Fruit fly (Drosophila melanogaster) whole organism, embryonic: ENCODE data around the gene Coa8.

ENCODE experiments used
- Abd-B ChIP-seq: fragments of 200-800 bp; sonication (Bioruptor generic); optimal IDR thresholded peaks from 2 replicates; lab custom pipeline; 2018; ENCODE audit warnings: missing biosample characterization, mild to moderate bottlenecking, missing genetic modification characterization, moderate library complexity
- CG10462 ChIP-seq: fragments of 200-800 bp; sonication (Bioruptor generic); optimal IDR thresholded peaks from 2 replicates; lab custom pipeline; 2016; ENCODE audit warnings: missing biosample characterization, missing genetic modification characterization
- CG11456 ChIP-seq: fragments of 200-800 bp; sonication (Bioruptor generic); IDR thresholded peaks from 3 replicates; pipeline ENCODE4 v1.3.6; 2022; ENCODE audit warnings: missing biosample characterization, missing genetic modification characterization
- CG12769 ChIP-seq: fragments of 200-800 bp; sonication (Bioruptor generic); optimal IDR thresholded peaks from 2 replicates; lab custom pipeline; 2019; ENCODE audit warnings: missing biosample characterization, mild to moderate bottlenecking, missing genetic modification characterization, moderate library complexity
- CG13287 ChIP-seq: fragments of 200-800 bp; sonication (Bioruptor generic); IDR thresholded peaks from 2 replicates; pipeline ENCODE4 v1.3.6; 2022; ENCODE audit warnings: missing biosample characterization, missing genetic modification characterization; ENCODE audit not compliant: partially characterized antibody
- CG13624 ChIP-seq: fragments of 200-800 bp; sonication (Bioruptor generic); optimal IDR thresholded peaks from 2 replicates; lab custom pipeline; 2016; ENCODE audit warnings: missing biosample characterization, missing genetic modification characterization
- CG14014 ChIP-seq: fragments of 200-800 bp; sonication (Bioruptor generic); IDR thresholded peaks from 2 replicates; pipeline ENCODE4 v1.3.6; 2022; ENCODE audit warnings: missing biosample characterization, missing genetic modification characterization
- CG14965 ChIP-seq: fragments of 200-800 bp; sonication (Bioruptor generic); optimal IDR thresholded peaks from 2 replicates; lab custom pipeline; 2016; ENCODE audit warnings: missing biosample characterization, missing genetic modification characterization, borderline replicate concordance
- CG15601 ChIP-seq: fragments of 200-800 bp; sonication (Bioruptor generic); optimal IDR thresholded peaks from 3 replicates; lab custom pipeline; 2019; ENCODE audit warnings: missing biosample characterization, mild to moderate bottlenecking, missing genetic modification characterization, moderate library complexity
- CG17186 ChIP-seq: fragments of 200-800 bp; sonication (Bioruptor generic); optimal IDR thresholded peaks from 3 replicates; lab custom pipeline; 2017; ENCODE audit warnings: missing biosample characterization, missing genetic modification reagents, missing genetic modification characterization
- CG2889 ChIP-seq: fragments of 200-800 bp; sonication (Bioruptor generic); IDR thresholded peaks from 3 replicates; pipeline ENCODE4 v1.3.6; 2022; ENCODE audit warnings: missing biosample characterization, missing genetic modification characterization
- CG3726 ChIP-seq: fragments of 200-800 bp; sonication (Bioruptor generic); IDR thresholded peaks from 3 replicates; pipeline ENCODE4, ENCODE4 v1.3.6; 2022; ENCODE audit warnings: missing biosample characterization, missing genetic modification characterization
- CG42726 ChIP-seq: fragments of 200-800 bp; sonication (Bioruptor generic); IDR thresholded peaks from 2 replicates; pipeline ENCODE4 v1.3.6; 2022; ENCODE audit warnings: missing biosample characterization, missing genetic modification characterization; ENCODE audit not compliant: partially characterized antibody
- CG4328 ChIP-seq: fragments of 200-800 bp; sonication (Bioruptor generic); optimal IDR thresholded peaks from 3 replicates; lab custom pipeline; 2017; ENCODE audit warnings: missing biosample characterization, missing genetic modification reagents, missing genetic modification characterization
- CG7372 ChIP-seq: fragments of 200-800 bp; sonication (Bioruptor generic); IDR thresholded peaks from 2 replicates; pipeline ENCODE4 v1.3.6; 2022; ENCODE audit warnings: missing biosample characterization, missing genetic modification characterization
- CG8388 ChIP-seq: fragments of 200-800 bp; sonication (Bioruptor generic); optimal IDR thresholded peaks from 2 replicates; lab custom pipeline; 2019; ENCODE audit warnings: missing biosample characterization, mild to moderate bottlenecking, missing genetic modification characterization, moderate library complexity
- CG8944 ChIP-seq: fragments of 200-800 bp; sonication (Bioruptor generic); optimal IDR thresholded peaks from 3 replicates; lab custom pipeline; 2016; ENCODE audit warnings: missing biosample characterization, missing genetic modification characterization
- CG9932 ChIP-seq: fragments of 200-800 bp; sonication (Bioruptor generic); IDR thresholded peaks from 2 replicates; pipeline ENCODE4 v1.3.6; 2022; ENCODE audit warnings: missing biosample characterization, missing genetic modification characterization
- CrebB ChIP-seq: fragments of 200-800 bp; sonication (Bioruptor generic); optimal IDR thresholded peaks from 3 replicates; lab custom pipeline; 2018; ENCODE audit warnings: missing biosample characterization, mild to moderate bottlenecking, missing genetic modification characterization
- Dad ChIP-seq: fragments of 200-800 bp; sonication (Bioruptor generic); optimal IDR thresholded peaks from 3 replicates; lab custom pipeline; 2016; ENCODE audit warnings: missing biosample characterization, missing genetic modification characterization
- Dp ChIP-seq: fragments of 200-800 bp; sonication (Bioruptor generic); optimal IDR thresholded peaks from 2 replicates; lab custom pipeline; 2018; ENCODE audit warnings: missing biosample characterization, mild to moderate bottlenecking, missing genetic modification characterization, moderate library complexity
- Hr51 ChIP-seq, 2 experiments: fragments of 200-800 bp; sonication (Bioruptor generic); optimal IDR thresholded peaks; 2 replicates in 1 of 2; 3 replicates in 1 of 2; lab custom pipeline; 2016 to 2018; ENCODE audit warnings: missing biosample characterization in 2 of 2, missing genetic modification characterization in 2 of 2, mild to moderate bottlenecking in 1 of 2, moderate library complexity in 1 of 2
- Lim3 ChIP-seq: fragments of 200-800 bp; sonication (Bioruptor generic); IDR thresholded peaks from 2 replicates; pipeline ENCODE4 v1.3.6; 2022; ENCODE audit warnings: missing biosample characterization, missing genetic modification characterization
- Lpt ChIP-seq: fragments of >200 bp; optimal IDR thresholded peaks from 2 replicates; lab custom pipeline; 2018; ENCODE audit warnings: missing biosample characterization, missing genetic modification characterization
- MESR4 ChIP-seq: fragments of 200-800 bp; sonication (Bioruptor generic); optimal IDR thresholded peaks from 2 replicates; lab custom pipeline; 2018; ENCODE audit warnings: missing biosample characterization, mild to moderate bottlenecking, missing genetic modification characterization, moderate library complexity
- Med ChIP-seq: fragments of 200-800 bp; sonication (Bioruptor generic); peaks from one replicate; lab custom pipeline; 2016; ENCODE audit warnings: missing biosample characterization, missing genetic modification characterization, mild to moderate bottlenecking, inconsistent platforms, moderate library complexity
- Mes4 ChIP-seq: fragments of 200-800 bp; sonication (Bioruptor generic); optimal IDR thresholded peaks from 2 replicates; lab custom pipeline; 2016; ENCODE audit warnings: missing biosample characterization, missing genetic modification characterization
- Nf-YC ChIP-seq: fragments of 200-800 bp; optimal IDR thresholded peaks from 3 replicates; lab custom pipeline; 2019; ENCODE audit warnings: missing biosample characterization, mild to moderate bottlenecking, missing genetic modification characterization, moderate library complexity
- Pdp1 ChIP-seq, 2 experiments: fragments of 200-800 bp; sonication (Bioruptor generic); optimal IDR thresholded peaks; 3 replicates each; lab custom pipeline; 2016; ENCODE audit warnings: missing biosample characterization in 2 of 2, missing genetic modification characterization in 2 of 2, mild to moderate bottlenecking in 1 of 2, moderate library complexity in 1 of 2
- Rfx ChIP-seq: fragments of 200-800 bp; sonication (Bioruptor generic); IDR thresholded peaks from 2 replicates; pipeline ENCODE4 v1.3.6; 2022; ENCODE audit warnings: missing biosample characterization, missing genetic modification characterization
- Ssrp ChIP-seq: fragments of 200-800 bp; sonication (Bioruptor generic); optimal IDR thresholded peaks from 2 replicates; lab custom pipeline; 2018; ENCODE audit warnings: missing biosample characterization, mild to moderate bottlenecking, missing genetic modification characterization, moderate library complexity
- ac ChIP-seq: fragments of 200-800 bp; sonication (Bioruptor generic); optimal IDR thresholded peaks from 3 replicates; lab custom pipeline; 2017; ENCODE audit warnings: missing biosample characterization, mild to moderate bottlenecking, missing genetic modification characterization
- ato ChIP-seq: fragments of 200-800 bp; sonication (Bioruptor generic); IDR thresholded peaks from 2 replicates; pipeline ENCODE4 v1.3.6; 2022; ENCODE audit warnings: missing biosample characterization, missing genetic modification characterization; ENCODE audit not compliant: partially characterized antibody
- bab2 ChIP-seq: fragments of 200-800 bp; sonication (Bioruptor generic); optimal IDR thresholded peaks from 2 replicates; lab custom pipeline; 2016; ENCODE audit warnings: missing biosample characterization, missing genetic modification characterization
- br ChIP-seq: fragments of >200 bp; optimal IDR thresholded peaks from 2 replicates; lab custom pipeline; 2017
- chinmo ChIP-seq: fragments of 200-800 bp; sonication (Bioruptor generic); IDR thresholded peaks from 4 replicates; pipeline ENCODE4 v1.3.6; 2022; ENCODE audit warnings: missing biosample characterization, missing genetic modification characterization; ENCODE audit not compliant: partially characterized antibody
- crc ChIP-seq: fragments of 200-800 bp; sonication (Bioruptor generic); optimal IDR thresholded peaks from 2 replicates; lab custom pipeline; 2016; ENCODE audit warnings: missing biosample characterization, missing genetic modification characterization
- croc ChIP-seq: fragments of 200-800 bp; sonication (Bioruptor generic); conservative IDR thresholded peaks from 3 replicates; pipeline ENCODE4 v1.3.6; 2022; ENCODE audit warnings: missing biosample characterization, missing genetic modification characterization
- crol ChIP-seq: fragments of 200-800 bp; sonication (Bioruptor generic); IDR thresholded peaks from 2 replicates; pipeline ENCODE4 v1.3.6; 2022; ENCODE audit warnings: missing biosample characterization, missing genetic modification characterization
- ems ChIP-seq: fragments of 200-800 bp; sonication (Bioruptor generic); optimal IDR thresholded peaks from 3 replicates; lab custom pipeline; 2016; ENCODE audit warnings: missing biosample characterization, missing genetic modification characterization
- en ChIP-seq: fragments of 200-800 bp; sonication (Bioruptor generic); optimal IDR thresholded peaks from 2 replicates; lab custom pipeline; 2016; ENCODE audit warnings: missing biosample characterization, missing genetic modification characterization
- hbn ChIP-seq: fragments of 200-800 bp; sonication (Bioruptor generic); IDR thresholded peaks from 2 replicates; pipeline ENCODE4 v1.3.6; 2022; ENCODE audit warnings: missing biosample characterization, missing genetic modification characterization; ENCODE audit not compliant: partially characterized antibody
- lilli ChIP-seq: fragments of 200-800 bp; sonication (Bioruptor generic); optimal IDR thresholded peaks from 3 replicates; lab custom pipeline; 2016; ENCODE audit warnings: missing biosample characterization, missing genetic modification characterization
- mam ChIP-seq: fragments of 200-800 bp; sonication (Bioruptor generic); optimal IDR thresholded peaks from 3 replicates; lab custom pipeline; 2016; ENCODE audit warnings: missing biosample characterization, missing genetic modification characterization
- row ChIP-seq: fragments of 200-800 bp; sonication (Bioruptor generic); IDR thresholded peaks from 3 replicates; pipeline ENCODE4 v1.3.6; 2022; ENCODE audit warnings: missing biosample characterization, missing genetic modification characterization
- tio ChIP-seq: fragments of 200-800 bp; sonication (Bioruptor generic); optimal IDR thresholded peaks from 2 replicates; lab custom pipeline; 2017; ENCODE audit warnings: missing biosample characterization, missing genetic modification characterization, inconsistent platforms
- trh ChIP-seq: fragments of 200-800 bp; sonication (Bioruptor generic); optimal IDR thresholded peaks from 2 replicates; lab custom pipeline; 2016; ENCODE audit warnings: missing biosample characterization, missing genetic modification characterization
- vvl ChIP-seq: fragments of 200-800 bp; sonication (Bioruptor generic); IDR thresholded peaks from 2 replicates; pipeline ENCODE4 v1.3.6; 2022; ENCODE audit warnings: missing biosample characterization, missing genetic modification characterization

Coa8 gene

dm6 chrX:1899445-1900085 lies 19.5 kb downstream of the Coa8 start (continued):
- TF ChIP-seq Mes4 (GFP tag; lab: Kevin White, UChicago) (no peak), Nf-YC (tag; lab: Kevin White, UChicago) (no peak), ac (GFP tag; lab: Kevin White, UChicago) (no peak), CG13287 (GFP tag; lab: Robert Waterston, UW) (no peak; the same call in 1 of the 2 replicates), Hr51 (GFP tag; optimal IDR thresholded peaks at IDR 0.05; lab: Kevin White, UChicago) (no peak), CG7372 (GFP tag; lab: Robert Waterston, UW) (no peak), CG42726 (no peak), CrebB (tag; lab: Kevin White, UChicago) (no peak), Pdp1 (GFP tag; optimal IDR thresholded peaks at IDR 0.05; lab: Kevin White, UChicago) (no peak)
- TF ChIP-seq, all 482 proteins: peak for 50

dm6 chrX:1900123-1900818 lies 20.2 kb downstream of the Coa8 start, which contains the start of gene arm:
Gene arm (minus strand): TSS chrX:1900646.
- no peak for TF ChIP-seq Lpt (GFP tag; lab: Kevin White, UChicago)
- TF ChIP-seq CG3726 (GFP tag; lab: Robert Waterston, UW) = no peak
- no peak for TF ChIP-seq Ssrp (tag; lab: Kevin White, UChicago)
- TF ChIP-seq Med (GFP tag; lab: Kevin White, UChicago) = peak; percentile 20
- no peak for TF ChIP-seq CG4328 (GFP tag; lab: Kevin White, UChicago)
- no peak for TF ChIP-seq Abd-B
- TF ChIP-seq Dad (GFP tag; lab: Kevin White, UChicago) = no peak
- TF ChIP-seq MESR4 (GFP tag; lab: Kevin White, UChicago) = no peak
- no peak for TF ChIP-seq Lim3 (GFP tag; lab: Robert Waterston, UW)
- no peak for TF ChIP-seq bab2 (GFP tag; lab: Kevin White, UChicago)
- no peak for TF ChIP-seq chinmo (GFP tag; lab: Robert Waterston, UW)
- no peak for TF ChIP-seq br (lab: Kevin White, UChicago)
- TF ChIP-seq mam (GFP tag; lab: Kevin White, UChicago) = peak; percentile 11
- TF ChIP-seq CG10462 = no peak
- TF ChIP-seq CG12769 (tag; lab: Kevin White, UChicago) = no peak
- no peak for TF ChIP-seq trh
- TF ChIP-seq hbn (GFP tag; lab: Robert Waterston, UW) = no peak
- no peak for TF ChIP-seq CG14965
- no peak for TF ChIP-seq vvl (GFP tag; lab: Robert Waterston, UW)
- TF ChIP-seq CG8388 (GFP tag; lab: Kevin White, UChicago) = no peak
- TF ChIP-seq CG17186 (GFP tag; lab: Kevin White, UChicago) = peak; percentile 61
- TF ChIP-seq Rfx = no peak
- TF ChIP-seq CG13624 (GFP tag; lab: Kevin White, UChicago) = no peak
- no peak for TF ChIP-seq crc (GFP tag; lab: Kevin White, UChicago)
- TF ChIP-seq CG11456 = no peak
- TF ChIP-seq Dp (GFP tag; lab: Kevin White, UChicago) = peak; percentile 82
- TF ChIP-seq CG8944 (GFP tag; lab: Kevin White, UChicago) = no peak
- no peak for TF ChIP-seq tio (GFP tag; lab: Kevin White, UChicago)
- TF ChIP-seq crol = no peak
- no peak for TF ChIP-seq CG42726
- TF ChIP-seq CG15601 (tag; lab: Kevin White, UChicago) = no peak
- TF ChIP-seq lilli (GFP tag; lab: Kevin White, UChicago) = peak; percentile 11
- no peak for TF ChIP-seq croc (GFP tag; lab: Robert Waterston, UW)
- TF ChIP-seq CG14014 (GFP tag; lab: Robert Waterston, UW) = no peak
- TF ChIP-seq ato = no peak
- TF ChIP-seq CG9932 = 0 out of 2 replicates have a peak, but pooled peaks have one; percentile 42
- no peak for TF ChIP-seq en (GFP tag; lab: Kevin White, UChicago)
- TF ChIP-seq CG2889 (GFP tag; lab: Robert Waterston, UW) = no peak
- peak; percentile 38; the same call in 2 of the 3 replicates for TF ChIP-seq row (GFP tag; lab: Robert Waterston, UW)
- TF ChIP-seq ems (GFP tag; lab: Kevin White, UChicago) = no peak
